Fruit fly (Drosophila melanogaster) whole organism, embryonic: ENCODE measurements around the gene nonA.

ENCODE experiments used
- Atf-2 ChIP-seq: fragments of 200-800 bp; sonication (Bioruptor generic); optimal IDR thresholded peaks from 2 replicates; lab custom pipeline; 2016; ENCODE audit warnings: missing biosample characterization, missing genetic modification characterization
- BEAF-32 ChIP-seq: fragments of 200-800 bp; sonication (Bioruptor generic); optimal IDR thresholded peaks from 3 replicates; lab custom pipeline; 2017; ENCODE audit warnings: missing biosample characterization, missing genetic modification characterization, mild to moderate bottlenecking, moderate library complexity, missing genetic modification reagents
- CG10654 ChIP-seq: fragments of 200-800 bp; sonication (Bioruptor generic); optimal IDR thresholded peaks from 2 replicates; lab custom pipeline; 2016; ENCODE audit warnings: missing biosample characterization, missing genetic modification characterization
- CG12942 ChIP-seq: fragments of 200-800 bp; sonication (Bioruptor generic); optimal IDR thresholded peaks from 3 replicates; lab custom pipeline; 2016; ENCODE audit warnings: missing biosample characterization, missing genetic modification characterization
- CG14441 ChIP-seq: fragments of 200-800 bp; sonication (Bioruptor generic); IDR thresholded peaks from 2 replicates; pipeline ENCODE4 v1.3.6; 2022; ENCODE audit warnings: missing biosample characterization, missing genetic modification characterization
- CG15073 ChIP-seq: fragments of 200-800 bp; sonication (Bioruptor generic); optimal IDR thresholded peaks from 2 replicates; lab custom pipeline; 2016; ENCODE audit warnings: missing biosample characterization, missing genetic modification characterization
- CG1647 ChIP-seq: fragments of 200-800 bp; sonication (Bioruptor generic); optimal IDR thresholded peaks from 3 replicates; lab custom pipeline; 2016; ENCODE audit warnings: missing biosample characterization, missing genetic modification characterization
- CG17359 ChIP-seq: fragments of 200-800 bp; sonication (Bioruptor generic); optimal IDR thresholded peaks from 3 replicates; lab custom pipeline; 2018; ENCODE audit warnings: missing biosample characterization, mild to moderate bottlenecking, missing genetic modification characterization, moderate library complexity
- CG17361 ChIP-seq: fragments of 200-800 bp; sonication (Bioruptor generic); IDR thresholded peaks from 3 replicates; pipeline ENCODE4 v1.3.6; 2022; ENCODE audit warnings: missing biosample characterization, missing genetic modification characterization
- CG18262 ChIP-seq: fragments of 200-800 bp; optimal IDR thresholded peaks from 3 replicates; lab custom pipeline; 2019; ENCODE audit warnings: missing biosample characterization, mild to moderate bottlenecking, missing genetic modification characterization, moderate library complexity
- CG33213 ChIP-seq: fragments of 200-800 bp; sonication (Bioruptor generic); optimal IDR thresholded peaks from 3 replicates; lab custom pipeline; 2016; ENCODE audit warnings: missing biosample characterization, missing genetic modification characterization
- CG4360 ChIP-seq: fragments of 200-800 bp; sonication (Bioruptor generic); IDR thresholded peaks from 2 replicates; pipeline ENCODE4 v1.3.6; 2022; ENCODE audit warnings: missing biosample characterization, missing genetic modification characterization
- CG4820 ChIP-seq: fragments of 200-800 bp; sonication (Bioruptor generic); optimal IDR thresholded peaks from 3 replicates; lab custom pipeline; 2016; ENCODE audit warnings: missing biosample characterization, missing genetic modification characterization
- CG6654 ChIP-seq: fragments of 200-800 bp; sonication (Bioruptor generic); optimal IDR thresholded peaks from 2 replicates; lab custom pipeline; 2017; ENCODE audit warnings: missing biosample characterization, mild to moderate bottlenecking, missing genetic modification characterization
- CG6689 ChIP-seq: fragments of 200-800 bp; sonication (Bioruptor generic); IDR thresholded peaks from 2 replicates; pipeline ENCODE4 v1.3.6; 2022; ENCODE audit warnings: missing biosample characterization, missing genetic modification characterization
- CG6813 ChIP-seq: fragments of 200-800 bp; sonication (Bioruptor generic); optimal IDR thresholded peaks from 2 replicates; lab custom pipeline; 2017; ENCODE audit warnings: missing biosample characterization, missing genetic modification characterization, mild to moderate bottlenecking, moderate library complexity, missing genetic modification reagents
- CG7556 ChIP-seq: fragments of 200-800 bp; sonication (Bioruptor generic); optimal IDR thresholded peaks from 2 replicates; lab custom pipeline; 2017; ENCODE audit warnings: missing biosample characterization, mild to moderate bottlenecking, missing genetic modification characterization
- CG7839 ChIP-seq: fragments of 200-800 bp; sonication (Bioruptor generic); optimal IDR thresholded peaks from 3 replicates; lab custom pipeline; 2018; ENCODE audit warnings: missing biosample characterization, mild to moderate bottlenecking, missing genetic modification characterization, moderate library complexity
- CG8478 ChIP-seq: fragments of >200 bp; optimal IDR thresholded peaks from 2 replicates; lab custom pipeline; 2018
- Camta ChIP-seq: fragments of 200-800 bp; sonication (Bioruptor generic); optimal IDR thresholded peaks from 2 replicates; lab custom pipeline; 2016; ENCODE audit warnings: missing biosample characterization, missing genetic modification characterization
- Dll ChIP-seq: fragments of 200-800 bp; sonication (Bioruptor generic); IDR thresholded peaks from 4 replicates; pipeline ENCODE4 v1.3.6; 2022; ENCODE audit warnings: missing biosample characterization, missing genetic modification characterization; ENCODE audit not compliant: partially characterized antibody
- E2f1 ChIP-seq: fragments of 200-800 bp; sonication (Bioruptor generic); IDR thresholded peaks from 2 replicates; pipeline ENCODE4 v1.3.6; 2022; ENCODE audit warnings: missing biosample characterization, missing genetic modification characterization
- HHEX ChIP-seq: fragments of 200-800 bp; sonication (Bioruptor generic); optimal IDR thresholded peaks from 3 replicates; lab custom pipeline; 2017; ENCODE audit warnings: missing biosample characterization, mild to moderate bottlenecking, missing genetic modification characterization, missing genetic modification reagents
- HmgD ChIP-seq: fragments of 200-800 bp; sonication (Bioruptor generic); optimal IDR thresholded peaks from 3 replicates; lab custom pipeline; 2016; ENCODE audit warnings: missing biosample characterization, missing genetic modification characterization
- Lim3 ChIP-seq: fragments of 200-800 bp; sonication (Bioruptor generic); IDR thresholded peaks from 2 replicates; pipeline ENCODE4 v1.3.6; 2022; ENCODE audit warnings: missing biosample characterization, missing genetic modification characterization
- Oli ChIP-seq: fragments of 200-800 bp; sonication (Bioruptor generic); optimal IDR thresholded peaks from 2 replicates; lab custom pipeline; 2018; ENCODE audit warnings: missing biosample characterization, mild to moderate bottlenecking, missing genetic modification characterization, moderate library complexity
- Ravus ChIP-seq: fragments of 200-800 bp; sonication (Bioruptor generic); IDR thresholded peaks from 2 replicates; pipeline ENCODE4 v1.3.6; 2022; ENCODE audit warnings: missing biosample characterization, missing genetic modification characterization
- Scr ChIP-seq: fragments of 200-800 bp; sonication (Bioruptor generic); IDR thresholded peaks from 2 replicates; pipeline ENCODE4 v1.3.6; 2022; ENCODE audit warnings: missing biosample characterization, missing genetic modification characterization; ENCODE audit not compliant: partially characterized antibody
- Spps ChIP-seq: fragments of 200-800 bp; sonication (Bioruptor generic); optimal IDR thresholded peaks from 2 replicates; lab custom pipeline; 2018; ENCODE audit warnings: missing biosample characterization, mild to moderate bottlenecking, missing genetic modification characterization
- Sry-β ChIP-seq: fragments of 200-800 bp; sonication (Bioruptor generic); optimal IDR thresholded peaks from 2 replicates; lab custom pipeline; 2018; ENCODE audit warnings: missing biosample characterization, mild to moderate bottlenecking, missing genetic modification characterization, moderate library complexity
- bbx ChIP-seq: fragments of 200-800 bp; sonication (Bioruptor generic); IDR thresholded peaks from 2 replicates; pipeline ENCODE4 v1.3.6; 2022; ENCODE audit warnings: missing biosample characterization, missing genetic modification characterization; ENCODE audit not compliant: partially characterized antibody
- bcd ChIP-seq: fragments of 200-800 bp; sonication (Bioruptor generic); optimal IDR thresholded peaks from 2 replicates; lab custom pipeline; 2017; ENCODE audit warnings: missing biosample characterization, mild to moderate bottlenecking, missing genetic modification characterization
- bowl ChIP-seq: fragments of 200-800 bp; sonication (Bioruptor generic); IDR thresholded peaks from 2 replicates; pipeline ENCODE4 v1.3.6; 2022; ENCODE audit warnings: missing biosample characterization, missing genetic modification characterization
- btn ChIP-seq: fragments of 200-800 bp; sonication (Bioruptor generic); optimal IDR thresholded peaks from 2 replicates; lab custom pipeline; 2016; ENCODE audit warnings: missing biosample characterization, missing genetic modification characterization
- chm ChIP-seq: fragments of 200-800 bp; sonication (Bioruptor generic); IDR thresholded peaks from 2 replicates; pipeline ENCODE4 v1.3.6; 2022; ENCODE audit warnings: missing biosample characterization, missing genetic modification characterization
- danr ChIP-seq: fragments of 200-800 bp; sonication (Bioruptor generic); IDR thresholded peaks from 2 replicates; pipeline ENCODE4 v1.3.6; 2022; ENCODE audit warnings: missing biosample characterization, missing genetic modification characterization
- dmrt11E ChIP-seq: fragments of 200-800 bp; sonication (Bioruptor generic); optimal IDR thresholded peaks from 3 replicates; lab custom pipeline; 2018; ENCODE audit warnings: missing biosample characterization, mild to moderate bottlenecking, missing genetic modification characterization, moderate library complexity
- fd102C ChIP-seq: fragments of 200-800 bp; sonication (Bioruptor generic); optimal IDR thresholded peaks from 2 replicates; lab custom pipeline; 2018; ENCODE audit warnings: missing biosample characterization, mild to moderate bottlenecking, missing genetic modification characterization, moderate library complexity
- grn ChIP-seq: fragments of 200-800 bp; sonication (Bioruptor generic); optimal IDR thresholded peaks from 3 replicates; lab custom pipeline; 2017; ENCODE audit warnings: missing biosample characterization, missing genetic modification characterization
- ham ChIP-seq: fragments of 200-800 bp; sonication (Bioruptor generic); IDR thresholded peaks from 2 replicates; pipeline ENCODE4 v1.3.6; 2022; ENCODE audit warnings: missing biosample characterization, missing genetic modification characterization
- jing ChIP-seq: fragments of 200-800 bp; sonication (Bioruptor generic); optimal IDR thresholded peaks from 2 replicates; lab custom pipeline; 2018; ENCODE audit warnings: missing biosample characterization, mild to moderate bottlenecking, missing genetic modification characterization
- jumu ChIP-seq: fragments of 200-800 bp; sonication (Bioruptor generic); optimal IDR thresholded peaks from 3 replicates; lab custom pipeline; 2016; ENCODE audit warnings: missing biosample characterization, missing genetic modification characterization
- klu ChIP-seq: fragments of 200-800 bp; sonication (Bioruptor generic); IDR thresholded peaks from 2 replicates; pipeline ENCODE4 v1.3.6; 2022; ENCODE audit warnings: missing biosample characterization, missing genetic modification characterization
- lilli ChIP-seq: fragments of 200-800 bp; sonication (Bioruptor generic); optimal IDR thresholded peaks from 3 replicates; lab custom pipeline; 2016; ENCODE audit warnings: missing biosample characterization, missing genetic modification characterization
- org-1 ChIP-seq: fragments of 200-800 bp; sonication (Bioruptor generic); optimal IDR thresholded peaks from 2 replicates; lab custom pipeline; 2017; ENCODE audit warnings: missing biosample characterization, missing genetic modification characterization
- scrt ChIP-seq: fragments of 200-800 bp; sonication (Bioruptor generic); optimal IDR thresholded peaks from 2 replicates; lab custom pipeline; 2018; ENCODE audit warnings: missing biosample characterization, mild to moderate bottlenecking, missing genetic modification characterization, moderate library complexity
- toy ChIP-seq: fragments of 200-800 bp; sonication (Bioruptor generic); IDR thresholded peaks from 2 replicates; pipeline ENCODE4 v1.3.6; 2022; ENCODE audit warnings: missing biosample characterization, missing genetic modification characterization
- tx ChIP-seq: fragments of 200-800 bp; sonication (Bioruptor generic); optimal IDR thresholded peaks from 2 replicates; lab custom pipeline; 2016; ENCODE audit warnings: missing biosample characterization, missing genetic modification characterization
- usp ChIP-seq: fragments of >200 bp; optimal IDR thresholded peaks from 2 replicates; lab custom pipeline; 2017; ENCODE audit warnings: missing biosample characterization, missing genetic modification characterization
- wek ChIP-seq: fragments of 200-800 bp; sonication (Bioruptor generic); optimal IDR thresholded peaks from 3 replicates; lab custom pipeline; 2018; ENCODE audit warnings: missing biosample characterization, mild to moderate bottlenecking, missing genetic modification characterization, moderate library complexity
- yki ChIP-seq: fragments of >200 bp; optimal IDR thresholded peaks from 3 replicates; lab custom pipeline; 2018

nonA gene

dm6 chrX:16403811-16404420 lies 42.5 kb downstream of the nonA start (continued):
- TF ChIP-seq Ravus (GFP tag; lab: Robert Waterston, UW) (peak; percentile 42; the same call in 1 of the 2 replicates), CG4820 (GFP tag; lab: Kevin White, UChicago) (peak; percentile 52), Oli (tag; lab: Kevin White, UChicago) (peak; percentile 85), ham (GFP tag; lab: Robert Waterston, UW) (no peak), jing (peak; percentile 49), CG17361 (GFP tag; lab: Robert Waterston, UW) (no peak; the same call in 2 of the 3 replicates), CG14441 (GFP tag; lab: Robert Waterston, UW) (peak; percentile 78), yki (lab: Kevin White, UChicago) (no peak), lilli (GFP tag; lab: Kevin White, UChicago) (peak; percentile 89), danr (GFP tag; lab: Robert Waterston, UW) (peak; percentile 58), bowl (GFP tag; lab: Robert Waterston, UW) (peak; percentile 43; the same call in 1 of the 2 replicates), grn (GFP tag; lab: Kevin White, UChicago) (peak; percentile 94), tx (peak; percentile 53), HHEX (GFP tag; lab: Kevin White, UChicago) (peak; percentile 77), Atf-2 (GFP tag; lab: Kevin White, UChicago) (peak; percentile 16), btn (GFP tag; lab: Kevin White, UChicago) (no peak), jumu (GFP tag; lab: Kevin White, UChicago) (peak; percentile 39), CG8478 (lab: Kevin White, UChicago) (no peak), bbx (GFP tag; lab: Robert Waterston, UW) (no peak), Dll (GFP tag; lab: Robert Waterston, UW) (no peak), CG18262 (tag; lab: Kevin White, UChicago) (no peak), CG17359 (tag; lab: Kevin White, UChicago) (peak; percentile 86), CG12942 (GFP tag; lab: Kevin White, UChicago) (peak; percentile 12), Lim3 (no peak), CG6654 (GFP tag; lab: Kevin White, UChicago) (no peak), Spps (tag; lab: Kevin White, UChicago) (no peak), bcd (GFP tag; lab: Kevin White, UChicago) (peak; percentile 78), wek (GFP tag; lab: Kevin White, UChicago) (no peak), chm (GFP tag; lab: Robert Waterston, UW) (peak; percentile 65; the same call in 1 of the 2 replicates), Sry-β (GFP tag; lab: Kevin White, UChicago) (no peak), HmgD (GFP tag; lab: Kevin White, UChicago) (no peak), Scr (GFP tag; lab: Robert Waterston, UW) (no peak), CG10654 (GFP tag; lab: Kevin White, UChicago) (peak; percentile 60), CG4360 (no peak), E2f1 (peak; percentile 77), CG33213 (GFP tag; lab: Kevin White, UChicago) (no peak), org-1 (GFP tag; lab: Kevin White, UChicago) (peak; percentile 67), CG7839 (tag; lab: Kevin White, UChicago) (peak; percentile 90), toy (GFP tag; lab: Robert Waterston, UW) (0 out of 2 replicates have a peak, but pooled peaks have one; percentile 36), fd102C (GFP tag; lab: Kevin White, UChicago) (no peak), CG6689 (GFP tag; lab: Robert Waterston, UW) (peak; percentile 78), CG7556 (peak; percentile 83), usp (GFP tag; lab: Kevin White, UChicago) (no peak), CG1647 (GFP tag; lab: Kevin White, UChicago) (peak; percentile 62), CG6813 (GFP tag; lab: Kevin White, UChicago) (peak; percentile 67), CG15073 (GFP tag; lab: Kevin White, UChicago) (no peak), Camta (GFP tag; lab: Kevin White, UChicago) (peak; percentile 56), klu (GFP tag; lab: Robert Waterston, UW) (peak; percentile 29; the same call in 1 of the 2 replicates), scrt (no peak), dmrt11E (tag; lab: Kevin White, UChicago) (no peak), BEAF-32 (GFP tag; lab: Kevin White, UChicago) (no peak)
